Worm (Caenorhabditis elegans): Measurements from ENCODE around the gene ulp-3.
A peak's percentile ranks its signal among the peaks of the same experiment; 100 is the strongest.

The ulp-3 gene

ce11 chrIV:1980961-1981446, 17.6 kb downstream of the ulp-3 start, which contains the start of gene Y76B12C.6:
TSS of gene Y76B12C.6 (plus strand) at chrIV:1981396.
- TF ChIP-seq zfh-2 (GFP tag; conservative IDR thresholded peaks at IDR 0.05) (no peak), madf-6 (GFP tag; IDR thresholded peaks at IDR 0.05) (peak; percentile 48), nfyb-1 (GFP tag; IDR thresholded peaks at IDR 0.05) (no peak), F33H1.4 (GFP tag; IDR thresholded peaks at IDR 0.05) (0 out of 2 replicates have a peak, but pooled peaks have one; percentile 18), ceh-58 (GFP tag; IDR thresholded peaks at IDR 0.05) (no peak), hmg-20 (GFP tag; IDR thresholded peaks at IDR 0.05) (no peak), madf-10 (tag; optimal IDR thresholded peaks at IDR 0.05) (no peak), sptf-2 (GFP tag; optimal IDR thresholded peaks at IDR 0.05) (no peak), hsf-1 (GFP tag; IDR thresholded peaks at IDR 0.05) (no peak), die-1 (tag; optimal IDR thresholded peaks at IDR 0.05) (no peak), cebp-1 (GFP tag; IDR thresholded peaks at IDR 0.05) (no peak), cebp-1 (tag; optimal IDR thresholded peaks at IDR 0.05) (peak; percentile 48), athp-1 (tag; optimal IDR thresholded peaks at IDR 0.05) (no peak), gei-17 (GFP tag; optimal IDR thresholded peaks at IDR 0.05) (no peak), ama-1 (optimal IDR thresholded peaks at IDR 0.05) (no peak), ama-1 (GFP tag; optimal IDR thresholded peaks at IDR 0.05) (no peak), ztf-25 (GFP tag; IDR thresholded peaks at IDR 0.05) (no peak), Y95B8A.8 (GFP tag; IDR thresholded peaks at IDR 0.05) (no peak), sea-2 (GFP tag; IDR thresholded peaks at IDR 0.05) (no peak), ceh-27 (GFP tag; optimal IDR thresholded peaks at IDR 0.05) (peak; percentile 11), mcd-1 (GFP tag; IDR thresholded peaks at IDR 0.05) (peak; percentile 53), atf-7 (tag; optimal IDR thresholded peaks at IDR 0.05) (no peak), lin-35 (GFP tag; optimal IDR thresholded peaks at IDR 0.05) (no peak), lin-54 (GFP tag; optimal IDR thresholded peaks at IDR 0.05) (peak; percentile 10), somi-1 (GFP tag; optimal IDR thresholded peaks at IDR 0.05) (no peak), repo-1 (tag; optimal IDR thresholded peaks at IDR 0.05) (no peak), hmg-1.2 (GFP tag; IDR thresholded peaks at IDR 0.05) (no peak; the same call in 1 of the 2 replicates), ceh-100 (GFP tag; IDR thresholded peaks at IDR 0.05) (peak; percentile 47), dpl-1 (GFP tag; optimal IDR thresholded peaks at IDR 0.05) (peak; percentile 39), efl-1 (GFP tag; optimal IDR thresholded peaks at IDR 0.05) (peak; percentile 55), Y53F4B.3 (GFP tag; IDR thresholded peaks at IDR 0.05) (no peak), B0019.2 (GFP tag; conservative IDR thresholded peaks at IDR 0.05) (no peak), attf-3 (GFP tag; conservative IDR thresholded peaks at IDR 0.05) (0 out of 2 replicates have a peak, but pooled peaks have one; percentile 32), rec-8 (tag; optimal IDR thresholded peaks at IDR 0.05) (no peak), ztf-3 (GFP tag; optimal IDR thresholded peaks at IDR 0.05) (no peak), rcor-1 (GFP tag; IDR thresholded peaks at IDR 0.05) (no peak), tbp1 (GFP tag; optimal IDR thresholded peaks at IDR 0.05) (peak; percentile 9), unc-62 (GFP tag; optimal IDR thresholded peaks at IDR 0.05) (no peak), let-607 (tag; optimal IDR thresholded peaks at IDR 0.05) (no peak), snpc-3.4 (tag; optimal IDR thresholded peaks at IDR 0.05) (no peak), ceh-79 (tag; optimal IDR thresholded peaks at IDR 0.05) (no peak), aptf-3 (GFP tag; IDR thresholded peaks at IDR 0.05) (no peak), bed-2 (GFP tag; IDR thresholded peaks at IDR 0.05) (no peak), F39B2.1 (GFP tag; IDR thresholded peaks at IDR 0.05) (no peak), ztf-28 (GFP tag; IDR thresholded peaks at IDR 0.05) (0 out of 2 replicates have a peak, but pooled peaks have one; percentile 34), chd-7 (tag; optimal IDR thresholded peaks at IDR 0.05) (no peak), ceh-91 (GFP tag; IDR thresholded peaks at IDR 0.05) (no peak), nhr-27 (tag; optimal IDR thresholded peaks at IDR 0.05) (no peak), mxl-1 (tag; optimal IDR thresholded peaks at IDR 0.05) (no peak), dox-1 (GFP tag; IDR thresholded peaks at IDR 0.05) (0 out of 2 replicates have a peak, but pooled peaks have one; percentile 34)
